Worm (Caenorhabditis elegans) whole organism, late embryonic: ENCODE data around the gene M03E7.3.

ENCODE experiments used
- F13H6.1 ChIP-seq: sonication (generic microtip); optimal IDR thresholded peaks from 2 replicates; lab custom pipeline; 2016; ENCODE audit warnings: missing genetic modification characterization, missing compliant biosample characterization
- K02D7.2 ChIP-seq: sonication (generic microtip); optimal IDR thresholded peaks from 2 replicates; lab custom pipeline; 2017; ENCODE audit warnings: mild to moderate bottlenecking, missing genetic modification characterization, missing compliant biosample characterization
- K09A11.1 ChIP-seq: sonication (generic microtip); optimal IDR thresholded peaks from 2 replicates; lab custom pipeline; 2017; ENCODE audit warnings: antibody characterized with exemption, mild to moderate bottlenecking, missing genetic modification characterization, missing compliant biosample characterization; ENCODE audit not compliant: insufficient read depth
- ceh-24 ChIP-seq: sonication (generic microtip); optimal IDR thresholded peaks from 2 replicates; lab custom pipeline; 2016; ENCODE audit warnings: mild to moderate bottlenecking, missing genetic modification characterization, missing compliant biosample characterization
- ceh-30 ChIP-seq: fragments of 150-350 bp; optimal IDR thresholded peaks from 2 replicates; lab custom pipeline; 2014; ENCODE audit warnings: missing biosample characterization, missing genetic modification characterization
- ceh-34 ChIP-seq: sonication (generic microtip); optimal IDR thresholded peaks from 2 replicates; lab custom pipeline; 2016; ENCODE audit warnings: mild to moderate bottlenecking, missing genetic modification characterization, missing compliant biosample characterization
- ets-4 ChIP-seq: sonication (generic microtip); optimal IDR thresholded peaks from 2 replicates; lab custom pipeline; 2016; ENCODE audit warnings: missing genetic modification characterization, missing compliant biosample characterization
- hlh-30 ChIP-seq: sonication (generic microtip); optimal IDR thresholded peaks from 2 replicates; lab custom pipeline; 2017; ENCODE audit warnings: antibody characterized with exemption, missing genetic modification characterization, missing compliant biosample characterization; ENCODE audit not compliant: insufficient read depth
- hlh-8 ChIP-seq: sonication (generic microtip); optimal IDR thresholded peaks from 2 replicates; lab custom pipeline; 2016; ENCODE audit warnings: missing genotype, missing genetic modification characterization, missing compliant biosample characterization
- pat-9 ChIP-seq: fragments of 200-800 bp; sonication (Bioruptor generic); optimal IDR thresholded peaks from 2 replicates; lab custom pipeline; 2018; ENCODE audit warnings: mild to moderate bottlenecking, missing genetic modification characterization, moderate library complexity, missing compliant biosample characterization
- pros-1 ChIP-seq: fragments of 150-350 bp; optimal IDR thresholded peaks from 2 replicates; lab custom pipeline; 2014; ENCODE audit warnings: missing biosample characterization, missing genetic modification reagents, missing genetic modification characterization
- unc-86 ChIP-seq: sonication (generic microtip); optimal IDR thresholded peaks from 2 replicates; lab custom pipeline; 2016; ENCODE audit warnings: missing genetic modification characterization, missing compliant biosample characterization
- ztf-16 ChIP-seq: sonication (generic microtip); optimal IDR thresholded peaks from 2 replicates; lab custom pipeline; 2017; ENCODE audit warnings: missing genetic modification characterization, missing compliant biosample characterization

ce11 chrV:5592323-5592722 is 22.5 kb upstream of the M03E7.3 start, which contains the start of gene vps-37:
- no peak for TF ChIP-seq ets-4
- TF ChIP-seq ceh-24 (tag; lab: Kevin White, UChicago): no peak
- no peak for TF ChIP-seq hlh-30
- TF ChIP-seq unc-86 (tag; lab: Kevin White, UChicago): no peak
- TF ChIP-seq F13H6.1: no peak
- TF ChIP-seq pros-1 (tag; lab: Kevin White, UChicago): no peak
- peak; percentile 8 for TF ChIP-seq ceh-34 (tag; lab: Kevin White, UChicago)
- no peak for TF ChIP-seq hlh-8 (tag; lab: Kevin White, UChicago)
- peak; percentile 44 for TF ChIP-seq ceh-30 (tag; lab: Kevin White, UChicago)
- TF ChIP-seq pat-9: no peak
- no peak for TF ChIP-seq ztf-16 (tag; lab: Kevin White, UChicago)
- TF ChIP-seq K02D7.2 (tag; lab: Kevin White, UChicago): peak; percentile 2
- no peak for TF ChIP-seq K09A11.1 (tag; lab: Kevin White, UChicago)
